Worm (Caenorhabditis elegans): Measurements from ENCODE around the gene pbo-1.

The pbo-1 gene

ce11 chrIII:2647194-2647925, 38.9 kb downstream of the pbo-1 start (continued):
- TF ChIP-seq snpc-1.2 (GFP tag; IDR thresholded peaks at IDR 0.05) (no peak), Y5F2A.4 (GFP tag; optimal IDR thresholded peaks at IDR 0.05) (no peak), ztf-11 (tag; optimal IDR thresholded peaks at IDR 0.05) (no peak), attf-4 (tag; optimal IDR thresholded peaks at IDR 0.05) (no peak), mes-2 (tag; optimal IDR thresholded peaks at IDR 0.05; ENCODE audit: poor library complexity, severe bottlenecking) (peak; percentile 11), skn-1 (tag; optimal IDR thresholded peaks at IDR 0.05) (no peak), aly-2 (tag; optimal IDR thresholded peaks at IDR 0.05) (no peak), dmd-6 (GFP tag; IDR thresholded peaks at IDR 0.05) (peak; percentile 40; the same call in 1 of the 2 replicates), ceh-62 (tag; optimal IDR thresholded peaks at IDR 0.05) (no peak), lin-29 (GFP tag; IDR thresholded peaks at IDR 0.05) (no peak), T20F7.1 (GFP tag; optimal IDR thresholded peaks at IDR 0.05) (no peak), mdl-1 (tag; optimal IDR thresholded peaks at IDR 0.05) (peak in 1 of 2 experiments; percentile 19), unc-62 (GFP tag; optimal IDR thresholded peaks at IDR 0.05 in 1 of 2) (no peak), unc-62 (tag; optimal IDR thresholded peaks at IDR 0.05) (no peak), hlh-30 (tag; optimal IDR thresholded peaks at IDR 0.05; ENCODE audit: insufficient read depth) (no peak), F10B5.3 (tag; optimal IDR thresholded peaks at IDR 0.05) (no peak), tag-97 (GFP tag; IDR thresholded peaks at IDR 0.05) (no peak), zip-2 (tag; optimal IDR thresholded peaks at IDR 0.05) (no peak), mep-1 (tag; optimal IDR thresholded peaks at IDR 0.05) (no peak), daf-16 (GFP tag; optimal IDR thresholded peaks at IDR 0.05) (no peak), daf-16 (tag; optimal IDR thresholded peaks at IDR 0.05) (peak; percentile 75), lin-13 (GFP tag; optimal IDR thresholded peaks at IDR 0.05) (no peak), duxl-1 (tag; optimal IDR thresholded peaks at IDR 0.05; ENCODE audit: poor library complexity) (no peak), nhr-42 (GFP tag; IDR thresholded peaks at IDR 0.05) (no peak), pha-4 (GFP tag; IDR thresholded peaks at IDR 0.05) (no peak), pha-4 (tag; optimal IDR thresholded peaks at IDR 0.05) (no peak), dve-1 (tag; optimal IDR thresholded peaks at IDR 0.05; ENCODE audit: insufficient read depth) (no peak)

DNA sequence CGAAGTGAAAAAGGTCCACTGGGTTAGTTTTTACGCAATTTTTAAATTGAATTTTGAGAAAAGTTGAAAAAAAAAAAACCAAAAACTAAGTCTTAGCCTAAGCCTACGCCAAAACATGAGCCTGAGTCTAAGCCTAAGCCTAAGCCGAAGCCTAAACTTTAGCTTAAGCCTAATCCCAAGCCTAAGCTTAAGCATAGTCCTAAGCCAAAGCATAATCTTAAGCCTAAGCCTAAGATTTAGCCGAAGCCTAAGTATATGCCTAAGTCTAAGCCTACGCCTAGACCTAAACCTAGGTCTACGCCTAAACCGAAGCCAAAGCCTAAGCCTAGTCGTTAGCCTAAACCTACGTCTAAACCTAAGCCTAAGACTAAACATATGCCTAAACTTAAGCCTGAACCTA, 44.6 kb downstream of the pbo-1 start:
- TF ChIP-seq set-16 (GFP tag; IDR thresholded peaks at IDR 0.05) (no peak), unc-62 (GFP tag; optimal IDR thresholded peaks at IDR 0.05 in 1 of 2) (peak in 1 of 2 experiments; percentile 72), unc-62 (tag; optimal IDR thresholded peaks at IDR 0.05) (no peak)

DNA sequence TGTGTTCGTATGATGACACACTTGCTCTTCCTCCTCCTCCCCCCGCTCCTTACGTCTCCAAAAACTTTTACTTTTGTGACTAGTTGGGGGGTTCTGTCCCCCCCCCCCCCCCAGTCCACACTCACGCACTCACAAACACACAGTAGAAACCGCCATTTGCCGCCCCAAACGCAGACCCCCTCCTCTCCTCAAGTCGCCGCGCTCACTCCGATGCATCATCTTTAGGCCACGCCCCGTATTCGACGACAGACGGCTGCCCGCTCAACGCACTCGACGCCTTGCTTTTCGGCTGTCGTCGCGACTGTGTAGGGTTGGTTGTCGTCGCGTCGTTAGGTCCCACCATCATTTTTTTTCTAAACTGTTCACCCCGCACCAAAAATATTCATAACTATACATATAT, 50.1 kb downstream of the pbo-1 start, which contains the start of gene zmp-2:
Gene zmp-2, plus strand, starts transcription at position 247 of the 400 bp plus-strand sequence.
- TF ChIP-seq attf-4 (tag; optimal IDR thresholded peaks at IDR 0.05) (no peak), vab-7 (GFP tag; IDR thresholded peaks at IDR 0.05) (no peak), set-16 (GFP tag; IDR thresholded peaks at IDR 0.05) (peak; percentile 86), tag-97 (GFP tag; IDR thresholded peaks at IDR 0.05) (no peak), T26A8.4 (GFP tag; IDR thresholded peaks at IDR 0.05) (no peak), hlh-30 (tag; optimal IDR thresholded peaks at IDR 0.05; ENCODE audit: insufficient read depth) (no peak), hlh-11 (tag; optimal IDR thresholded peaks at IDR 0.05) (peak; percentile 4), lin-38 (GFP tag; IDR thresholded peaks at IDR 0.05) (no peak), aly-2 (tag; optimal IDR thresholded peaks at IDR 0.05) (no peak)

DNA sequence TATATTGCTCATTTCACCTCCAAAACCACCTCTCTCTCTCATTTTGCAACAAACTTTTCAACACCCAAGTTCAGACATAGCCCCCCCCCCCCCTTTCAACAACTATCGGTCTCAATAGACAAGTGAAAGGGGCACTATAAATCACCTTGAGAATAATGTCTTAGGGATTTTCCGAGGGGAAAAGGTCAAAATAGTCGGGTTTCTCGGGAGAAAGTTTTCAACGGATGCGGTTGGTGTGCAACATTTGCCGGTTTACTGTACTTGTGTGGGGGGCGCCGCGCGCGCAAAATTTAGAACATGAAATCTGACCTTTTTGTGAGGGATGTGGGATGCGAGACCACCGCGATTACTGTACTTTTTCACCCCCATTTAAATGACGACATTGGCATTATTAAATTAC, 51.7 kb downstream of the pbo-1 start:
- TF ChIP-seq Y48G9A.11 (GFP tag; IDR thresholded peaks at IDR 0.05) = no peak
- no peak for TF ChIP-seq hif-1 (tag; optimal IDR thresholded peaks at IDR 0.05)
- no peak for TF ChIP-seq unc-130 (GFP tag; optimal IDR thresholded peaks at IDR 0.05)
- TF ChIP-seq nhr-28 (tag; optimal IDR thresholded peaks at IDR 0.05) = no peak
- TF ChIP-seq nhr-77 (tag; optimal IDR thresholded peaks at IDR 0.05) = no peak
- no peak for TF ChIP-seq R02D3.7 (tag; optimal IDR thresholded peaks at IDR 0.05)
- no peak for TF ChIP-seq dmd-6 (GFP tag; IDR thresholded peaks at IDR 0.05)
- TF ChIP-seq egl-43 (GFP tag; IDR thresholded peaks at IDR 0.05) = no peak
- no peak for TF ChIP-seq tra-1 (GFP tag; IDR thresholded peaks at IDR 0.05)
- TF ChIP-seq nhr-111 (GFP tag; optimal IDR thresholded peaks at IDR 0.05) = no peak
- TF ChIP-seq ceh-28 (tag; optimal IDR thresholded peaks at IDR 0.05) = no peak
- TF ChIP-seq ZK546.5 (tag; optimal IDR thresholded peaks at IDR 0.05) = no peak
- no peak for TF ChIP-seq zfp-2 (tag; optimal IDR thresholded peaks at IDR 0.05)
- no peak for TF ChIP-seq zip-11 (GFP tag; IDR thresholded peaks at IDR 0.05)
- no peak for TF ChIP-seq sdz-12 (GFP tag; optimal IDR thresholded peaks at IDR 0.05)
- TF ChIP-seq mes-2 (tag; optimal IDR thresholded peaks at IDR 0.05; ENCODE audit: poor library complexity, severe bottlenecking) = no peak
- TF ChIP-seq lin-1 (GFP tag; IDR thresholded peaks at IDR 0.05) = no peak
